Fruit fly (Drosophila melanogaster): Measurements from ENCODE around the gene CG7914.

DNA sequence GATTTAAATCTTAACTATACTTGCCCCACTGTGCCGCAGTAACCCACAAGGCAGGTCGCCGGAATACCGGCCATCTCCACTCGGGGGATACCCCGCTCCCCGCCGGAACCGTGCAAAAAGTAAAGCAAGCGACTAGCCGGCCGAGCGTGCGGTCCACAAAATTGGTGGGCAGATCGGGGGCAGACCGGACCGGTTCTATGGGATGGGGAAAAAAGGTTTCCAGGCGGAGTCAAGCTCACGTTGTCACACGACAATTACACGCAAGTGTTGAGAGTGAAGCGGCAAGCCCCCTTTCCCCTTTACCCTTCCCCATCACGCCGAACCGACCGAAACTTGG lies 32.0 kb upstream of the CG7914 start:
- TF ChIP-seq CG8478 (optimal IDR thresholded peaks at IDR 0.05) (no peak), CTCF (optimal IDR thresholded peaks at IDR 0.05) (no peak)
